Fruit fly (Drosophila melanogaster) whole organism, pupa: ENCODE data around the gene CG44227.

Experiments used
- CG10348 ChIP-seq: fragments of 200-800 bp; sonication (Bioruptor generic); IDR thresholded peaks from 2 replicates; pipeline ENCODE4 v1.3.6; 2022; ENCODE audit warnings: missing biosample characterization, missing genetic modification characterization
- CG12605 ChIP-seq: fragments of 200-800 bp; sonication (Bioruptor generic); IDR thresholded peaks from 2 replicates; pipeline ENCODE4 v1.3.6; 2022; ENCODE audit warnings: missing biosample characterization, missing genetic modification characterization
- CG13204 ChIP-seq: fragments of 200-800 bp; sonication (Bioruptor generic); optimal IDR thresholded peaks from 2 replicates; lab custom pipeline; 2018; ENCODE audit warnings: missing biosample characterization, mild to moderate bottlenecking, missing genetic modification characterization, moderate library complexity
- CG14655 ChIP-seq: fragments of 200-800 bp; sonication (Bioruptor generic); optimal IDR thresholded peaks from 3 replicates; lab custom pipeline; 2017; ENCODE audit warnings: mild to moderate bottlenecking, missing biosample characterization, missing genetic modification reagents, missing genetic modification characterization
- CG15710 ChIP-seq: fragments of 200-800 bp; sonication (Bioruptor generic); optimal IDR thresholded peaks from 2 replicates; lab custom pipeline; 2018; ENCODE audit warnings: missing biosample characterization, mild to moderate bottlenecking, missing genetic modification characterization, moderate library complexity
- CG17806 ChIP-seq: fragments of 200-800 bp; sonication (Bioruptor generic); optimal IDR thresholded peaks from 2 replicates; lab custom pipeline; 2018; ENCODE audit warnings: missing biosample characterization, mild to moderate bottlenecking, missing genetic modification characterization, moderate library complexity
- CG32121 ChIP-seq: fragments of 200-800 bp; sonication (Bioruptor generic); IDR thresholded peaks from 2 replicates; pipeline ENCODE4 v1.3.6; 2022; ENCODE audit warnings: missing biosample characterization, missing genetic modification characterization
- CG34367 ChIP-seq: fragments of 200-800 bp; sonication (Bioruptor generic); optimal IDR thresholded peaks from 2 replicates; lab custom pipeline; 2018; ENCODE audit warnings: missing biosample characterization, mild to moderate bottlenecking, missing genetic modification characterization
- CG4496 ChIP-seq: fragments of 200-800 bp; sonication (Bioruptor generic); IDR thresholded peaks from 3 replicates; pipeline ENCODE4 v1.3.6; 2022; ENCODE audit warnings: missing biosample characterization, missing genetic modification characterization
- CG8159 ChIP-seq: fragments of 200-800 bp; sonication (Bioruptor generic); optimal IDR thresholded peaks from 3 replicates; lab custom pipeline; 2018; ENCODE audit warnings: missing biosample characterization, mild to moderate bottlenecking, missing genetic modification characterization, moderate library complexity
- CG8301 ChIP-seq: fragments of 200-800 bp; sonication (Bioruptor generic); optimal IDR thresholded peaks from 2 replicates; lab custom pipeline; 2018; ENCODE audit warnings: missing biosample characterization, mild to moderate bottlenecking, missing genetic modification characterization
- CG9948 ChIP-seq: fragments of 200-800 bp; sonication (Bioruptor generic); optimal IDR thresholded peaks from 2 replicates; lab custom pipeline; 2018; ENCODE audit warnings: missing biosample characterization, mild to moderate bottlenecking, missing genetic modification characterization, moderate library complexity
- D1 ChIP-seq: fragments of 200-800 bp; sonication (Bioruptor generic); optimal IDR thresholded peaks from 2 replicates; lab custom pipeline; 2018; ENCODE audit warnings: missing biosample characterization, mild to moderate bottlenecking, missing genetic modification characterization, moderate library complexity
- EcR ChIP-seq: fragments of 200-800 bp; sonication (Bioruptor generic); optimal IDR thresholded peaks from 3 replicates; lab custom pipeline; 2019; ENCODE audit warnings: missing biosample characterization, missing genetic modification characterization, mild to moderate bottlenecking, moderate library complexity, missing genetic modification reagents
- Ets98B ChIP-seq: fragments of 200-800 bp; sonication (Bioruptor generic); IDR thresholded peaks from 2 replicates; pipeline ENCODE4 v1.3.6; 2022; ENCODE audit warnings: missing biosample characterization, missing genetic modification characterization
- Pif1A ChIP-seq: fragments of 200-800 bp; sonication (Bioruptor generic); optimal IDR thresholded peaks from 3 replicates; lab custom pipeline; 2016; ENCODE audit warnings: missing biosample characterization, missing genetic modification characterization
- Pif1B ChIP-seq: fragments of 200-800 bp; sonication (Bioruptor generic); optimal IDR thresholded peaks from 3 replicates; lab custom pipeline; 2016; ENCODE audit warnings: missing biosample characterization, missing genetic modification characterization
- Snoo ChIP-seq: fragments of 200-800 bp; sonication (Bioruptor generic); optimal IDR thresholded peaks from 3 replicates; lab custom pipeline; 2017; ENCODE audit warnings: missing biosample characterization, mild to moderate bottlenecking, missing genetic modification characterization, inconsistent platforms
- fd96Ca ChIP-seq: fragments of 200-800 bp; sonication (Bioruptor generic); IDR thresholded peaks from 3 replicates; pipeline ENCODE4 v1.3.6; 2022; ENCODE audit warnings: missing biosample characterization, missing genetic modification characterization
- gl ChIP-seq: fragments of 200-800 bp; sonication (Bioruptor generic); optimal IDR thresholded peaks from 2 replicates; lab custom pipeline; 2018; ENCODE audit warnings: missing biosample characterization, mild to moderate bottlenecking, missing genetic modification characterization
- rn ChIP-seq: fragments of 200-800 bp; sonication (Bioruptor generic); IDR thresholded peaks from 2 replicates; pipeline ENCODE4 v1.3.6; 2022; ENCODE audit warnings: missing biosample characterization, missing genetic modification characterization

Gene CG44227

dm6 chr3R:8722962-8723548, 38.1 kb upstream of the CG44227 start, which contains the start of gene nom:
TSS of gene nom (plus strand) at chr3R:8723174.
- no peak for TF ChIP-seq CG32121 (GFP tag; lab: Robert Waterston, UW)
- no peak for TF ChIP-seq Pif1B
- TF ChIP-seq fd96Ca = no peak
- no peak for TF ChIP-seq CG8159 (tag; lab: Kevin White, UChicago)
- TF ChIP-seq CG13204 (GFP tag; lab: Kevin White, UChicago) = no peak
- TF ChIP-seq CG17806 = no peak

dm6 chr3R:8721071-8721470, 36.1 kb upstream of the CG44227 start, which contains the start of gene CG8136:
TSS of gene CG8136 (plus strand) at chr3R:8721371.
- TF ChIP-seq Ets98B (GFP tag; lab: Robert Waterston, UW) (no peak), CG14655 (GFP tag; lab: Kevin White, UChicago) (no peak)

DNA sequence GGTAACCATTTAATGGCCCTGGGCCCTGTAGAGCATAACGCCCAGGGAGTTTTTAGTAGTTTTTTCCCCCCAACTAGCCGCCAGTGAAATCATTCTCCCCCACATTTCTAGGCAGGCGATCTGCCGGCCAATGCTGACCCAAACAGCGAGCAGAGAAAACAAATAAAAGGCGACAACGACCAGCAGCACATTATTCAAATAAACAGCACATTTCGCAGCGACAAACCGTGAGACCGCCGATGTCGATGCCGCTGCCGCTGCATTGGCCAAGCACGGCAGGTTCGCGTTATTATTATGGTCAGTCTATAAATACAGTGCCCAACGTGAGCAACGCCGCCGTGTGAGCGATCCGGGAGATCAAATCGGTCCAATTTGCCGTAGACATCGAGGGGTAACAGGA, 33.9 kb upstream of the CG44227 start, which contains the start of gene CG11760:
Gene CG11760, plus strand, starts transcription at position 301 of the 400 bp plus-strand sequence.
- no peak for TF ChIP-seq gl (tag; lab: Kevin White, UChicago)
- no peak for TF ChIP-seq CG34367 (tag; lab: Kevin White, UChicago)
- TF ChIP-seq CG4496 = 0 out of 3 replicates have a peak, but pooled peaks have one; percentile 29

- no peak for TF ChIP-seq CG17806
- TF ChIP-seq CG32121 (GFP tag; lab: Robert Waterston, UW) = no peak; the same call in 1 of the 2 replicates
- TF ChIP-seq Snoo (tag; lab: Kevin White, UChicago) = no peak
- TF ChIP-seq D1 (tag; lab: Kevin White, UChicago) = no peak
- TF ChIP-seq gl (tag; lab: Kevin White, UChicago) = no peak
- TF ChIP-seq Pif1A = no peak
- no peak for TF ChIP-seq CG14655 (GFP tag; lab: Kevin White, UChicago)
- no peak for TF ChIP-seq CG9948 (tag; lab: Kevin White, UChicago)
- TF ChIP-seq CG10348 (GFP tag; lab: Robert Waterston, UW) = no peak
- TF ChIP-seq CG13204 (GFP tag; lab: Kevin White, UChicago) = no peak
- no peak for TF ChIP-seq EcR
- no peak; the same call in 1 of the 2 replicates for TF ChIP-seq Ets98B (GFP tag; lab: Robert Waterston, UW)
- no peak for TF ChIP-seq fd96Ca
- TF ChIP-seq CG12605 = no peak
- TF ChIP-seq CG4496 = no peak
- no peak for TF ChIP-seq Pif1B
- TF ChIP-seq CG8301 = no peak
- TF ChIP-seq CG34367 (tag; lab: Kevin White, UChicago) = no peak
- TF ChIP-seq rn (GFP tag; lab: Robert Waterston, UW) = no peak
- no peak for TF ChIP-seq CG8159 (tag; lab: Kevin White, UChicago)
- TF ChIP-seq, all 21 proteins: peak for 0
Measured at dm6 chr3R:8718356-8718755, 33.4 kb upstream of the CG44227 start, which contains the start of gene Cks85A. TSS of gene Cks85A (minus strand) at chr3R:8718456.

DNA sequence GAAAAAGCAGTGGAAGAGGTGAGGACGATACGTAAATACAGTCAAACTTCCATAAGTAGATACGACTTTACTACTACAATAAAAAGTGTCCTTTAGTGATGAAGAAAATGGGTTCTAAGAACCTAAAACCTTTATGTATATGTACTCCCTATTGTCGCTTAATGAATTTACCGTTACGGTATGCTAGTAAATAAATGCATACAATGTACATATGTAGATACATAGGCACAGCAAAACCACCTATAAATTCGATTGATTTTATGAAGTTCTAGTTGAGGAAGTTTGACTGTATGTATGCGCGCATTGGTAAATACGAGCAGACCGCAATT, 31.5 kb upstream of the CG44227 start:
- peak; percentile 19 for TF ChIP-seq CG17806
- no peak for TF ChIP-seq rn (GFP tag; lab: Robert Waterston, UW)
- peak; percentile 4 for TF ChIP-seq CG15710 (tag; lab: Kevin White, UChicago)
- peak; percentile 11 for TF ChIP-seq CG8301
- TF ChIP-seq CG9948 (tag; lab: Kevin White, UChicago) = peak; percentile 30
- TF ChIP-seq CG32121 (GFP tag; lab: Robert Waterston, UW) = no peak
- TF ChIP-seq, all 21 proteins: peak for 4

DNA sequence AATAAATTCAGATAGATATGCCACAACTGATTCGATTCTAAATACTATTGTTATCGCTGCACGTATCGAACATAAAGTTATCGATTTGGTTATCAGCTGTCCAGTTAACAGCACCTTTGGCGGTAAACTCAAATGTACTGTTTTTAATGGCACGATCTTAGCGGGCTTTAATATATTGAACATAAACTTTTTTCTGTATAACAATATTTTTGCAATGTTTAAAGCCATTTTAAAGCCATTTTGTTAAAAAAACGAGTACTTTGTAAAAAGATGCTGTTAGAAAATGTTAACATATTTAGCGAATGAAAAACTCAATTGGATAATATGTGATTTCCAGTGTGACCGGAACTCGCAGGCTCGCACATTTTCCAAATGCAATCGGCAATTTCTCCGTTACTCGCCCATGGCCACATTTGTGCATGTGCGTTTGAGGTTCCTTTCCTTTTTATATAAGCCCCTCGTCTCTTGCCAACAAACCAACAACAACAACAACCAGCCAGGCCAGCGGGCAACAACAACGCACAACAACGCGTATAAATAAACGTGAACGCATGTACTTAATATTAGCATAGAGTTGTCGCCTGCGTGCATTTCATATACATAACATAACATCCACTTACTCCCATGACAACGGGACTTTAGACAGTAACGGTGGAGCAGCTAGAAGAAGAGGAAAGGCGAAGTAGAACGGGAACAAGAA, 31.0 kb upstream of the CG44227 start, which contains the start of gene TMEM216:
Gene TMEM216, plus strand, starts transcription at position 393 of the 700 bp plus-strand sequence.
- TF ChIP-seq CG4496 (0 out of 3 replicates have a peak, but pooled peaks have one; percentile 17), CG8301 (no peak), D1 (tag; lab: Kevin White, UChicago) (no peak), Pif1A (no peak), CG32121 (GFP tag; lab: Robert Waterston, UW) (no peak), CG15710 (tag; lab: Kevin White, UChicago) (no peak), CG9948 (tag; lab: Kevin White, UChicago) (no peak), EcR (peak; percentile 2), CG14655 (GFP tag; lab: Kevin White, UChicago) (no peak), gl (tag; lab: Kevin White, UChicago) (peak; percentile 28), CG34367 (tag; lab: Kevin White, UChicago) (no peak), fd96Ca (no peak), CG12605 (no peak), CG17806 (no peak)

dm6 chr3R:8715371-8715770, 30.4 kb upstream of the CG44227 start:
- no peak for TF ChIP-seq fd96Ca
- peak; percentile 55; the same call in 1 of the 2 replicates for TF ChIP-seq CG12605
- TF ChIP-seq rn (GFP tag; lab: Robert Waterston, UW) = no peak
